Worm (Caenorhabditis elegans) whole organism, L2 larva: ENCODE measurements around the gene lido-2.

ENCODE experiments used
- alr-1 ChIP-seq: fragments of 150-350 bp; optimal IDR thresholded peaks from 2 replicates; lab custom pipeline; 2014; ENCODE audit warnings: missing biosample characterization, missing genetic modification characterization
- aly-2 ChIP-seq: fragments of 150-350 bp; optimal IDR thresholded peaks from 2 replicates; lab custom pipeline; 2014; ENCODE audit warnings: missing biosample characterization, missing genetic modification characterization
- blmp-1 ChIP-seq: sonication (generic microtip); optimal IDR thresholded peaks from 2 replicates; lab custom pipeline; 2017; ENCODE audit warnings: missing genetic modification characterization, mild to moderate bottlenecking, missing compliant biosample characterization, antibody characterized with exemption, moderate library complexity; ENCODE audit not compliant: insufficient read depth
- ceh-16 ChIP-seq: fragments of 150-350 bp; optimal IDR thresholded peaks from 2 replicates; lab custom pipeline; 2014; ENCODE audit warnings: missing biosample characterization, missing genetic modification characterization
- ceh-82 ChIP-seq: fragments of 150-350 bp; optimal IDR thresholded peaks from 2 replicates; lab custom pipeline; 2014; ENCODE audit warnings: missing biosample characterization, missing genetic modification characterization
- mdl-1 ChIP-seq, 2 experiments: fragments of 150-350 bp in 1 of 2; sonication (generic microtip) in 1 of 2; optimal IDR thresholded peaks; 2 replicates each; lab custom pipeline; 2017; ENCODE audit warnings: missing biosample characterization in 2 of 2, missing genetic modification characterization in 2 of 2
- nhr-129 ChIP-seq: fragments of 150-350 bp; optimal IDR thresholded peaks from 2 replicates; lab custom pipeline; 2014; ENCODE audit warnings: missing biosample characterization, missing genetic modification characterization
- snpc-4 ChIP-seq: fragments of 150-350 bp; optimal IDR thresholded peaks from 2 replicates; lab custom pipeline; 2014; ENCODE audit warnings: missing biosample characterization, missing genetic modification characterization
- unc-62 ChIP-seq: fragments of 150-350 bp; optimal IDR thresholded peaks from 2 replicates; lab custom pipeline; 2014; ENCODE audit warnings: missing biosample characterization, missing genetic modification reagents, missing genetic modification characterization

DNA sequence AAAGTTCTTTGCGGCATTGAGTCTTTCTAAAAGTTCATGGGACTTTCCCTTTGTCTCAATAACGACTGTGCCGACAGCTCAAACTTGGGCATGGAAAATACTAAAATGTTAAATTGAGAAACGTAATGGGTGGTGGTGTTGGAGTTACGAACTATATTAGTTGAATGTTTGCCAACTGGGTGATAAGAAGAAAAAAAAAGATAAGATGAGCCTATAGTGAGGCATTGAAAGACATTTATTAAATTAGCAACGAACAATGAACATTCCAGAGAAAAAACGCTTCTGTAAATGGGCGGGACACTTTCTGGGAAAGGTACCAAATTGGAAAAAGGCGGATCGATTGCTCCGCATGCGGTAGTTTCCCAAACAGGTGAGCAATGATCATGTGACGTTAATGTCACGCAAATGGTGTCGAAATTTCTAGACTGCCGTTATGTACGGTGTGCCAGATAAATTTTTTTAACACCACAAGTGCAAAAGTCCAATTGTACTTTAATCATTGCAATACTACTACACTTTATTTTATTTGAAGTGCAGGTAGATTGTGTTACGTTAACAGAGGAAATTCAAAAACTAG, 38.7 kb upstream of the lido-2 start:
- peak; percentile 1 for TF ChIP-seq blmp-1
- TF ChIP-seq aly-2 (tag; lab: Kevin White, UChicago): no peak
- TF ChIP-seq ceh-16 (tag; lab: Kevin White, UChicago): no peak
- TF ChIP-seq unc-62 (GFP tag; lab: Kevin White, UChicago): no peak
- no peak for TF ChIP-seq alr-1 (tag; lab: Kevin White, UChicago)
- peak; percentile 7 for TF ChIP-seq nhr-129 (tag; lab: Kevin White, UChicago)
- no peak for TF ChIP-seq mdl-1 (tag; optimal IDR thresholded peaks at IDR 0.05; lab: Kevin White, UChicago)
- no peak for TF ChIP-seq ceh-82 (tag; lab: Kevin White, UChicago)
- no peak for TF ChIP-seq snpc-4
